Fruit fly (Drosophila melanogaster) whole organism, pupa: ENCODE results near the gene CG32032.
A peak's percentile ranks its signal among the peaks of the same experiment; 100 is the strongest.

ENCODE experiments used
- CG10348 ChIP-seq: fragments of 200-800 bp; sonication (Bioruptor generic); IDR thresholded peaks from 2 replicates; pipeline ENCODE4 v1.3.6; 2022; ENCODE audit warnings: missing biosample characterization, missing genetic modification characterization
- CG12605 ChIP-seq: fragments of 200-800 bp; sonication (Bioruptor generic); IDR thresholded peaks from 2 replicates; pipeline ENCODE4 v1.3.6; 2022; ENCODE audit warnings: missing biosample characterization, missing genetic modification characterization
- CG13204 ChIP-seq: fragments of 200-800 bp; sonication (Bioruptor generic); optimal IDR thresholded peaks from 2 replicates; lab custom pipeline; 2018; ENCODE audit warnings: missing biosample characterization, mild to moderate bottlenecking, missing genetic modification characterization, moderate library complexity
- CG14655 ChIP-seq: fragments of 200-800 bp; sonication (Bioruptor generic); optimal IDR thresholded peaks from 3 replicates; lab custom pipeline; 2017; ENCODE audit warnings: mild to moderate bottlenecking, missing biosample characterization, missing genetic modification reagents, missing genetic modification characterization
- CG15710 ChIP-seq: fragments of 200-800 bp; sonication (Bioruptor generic); optimal IDR thresholded peaks from 2 replicates; lab custom pipeline; 2018; ENCODE audit warnings: missing biosample characterization, mild to moderate bottlenecking, missing genetic modification characterization, moderate library complexity
- CG17806 ChIP-seq: fragments of 200-800 bp; sonication (Bioruptor generic); optimal IDR thresholded peaks from 2 replicates; lab custom pipeline; 2018; ENCODE audit warnings: missing biosample characterization, mild to moderate bottlenecking, missing genetic modification characterization, moderate library complexity
- CG32121 ChIP-seq: fragments of 200-800 bp; sonication (Bioruptor generic); IDR thresholded peaks from 2 replicates; pipeline ENCODE4 v1.3.6; 2022; ENCODE audit warnings: missing biosample characterization, missing genetic modification characterization
- CG34367 ChIP-seq: fragments of 200-800 bp; sonication (Bioruptor generic); optimal IDR thresholded peaks from 2 replicates; lab custom pipeline; 2018; ENCODE audit warnings: missing biosample characterization, mild to moderate bottlenecking, missing genetic modification characterization
- CG4496 ChIP-seq: fragments of 200-800 bp; sonication (Bioruptor generic); IDR thresholded peaks from 3 replicates; pipeline ENCODE4 v1.3.6; 2022; ENCODE audit warnings: missing biosample characterization, missing genetic modification characterization
- CG8159 ChIP-seq: fragments of 200-800 bp; sonication (Bioruptor generic); optimal IDR thresholded peaks from 3 replicates; lab custom pipeline; 2018; ENCODE audit warnings: missing biosample characterization, mild to moderate bottlenecking, missing genetic modification characterization, moderate library complexity
- CG8301 ChIP-seq: fragments of 200-800 bp; sonication (Bioruptor generic); optimal IDR thresholded peaks from 2 replicates; lab custom pipeline; 2018; ENCODE audit warnings: missing biosample characterization, mild to moderate bottlenecking, missing genetic modification characterization
- CG9948 ChIP-seq: fragments of 200-800 bp; sonication (Bioruptor generic); optimal IDR thresholded peaks from 2 replicates; lab custom pipeline; 2018; ENCODE audit warnings: missing biosample characterization, mild to moderate bottlenecking, missing genetic modification characterization, moderate library complexity
- D1 ChIP-seq: fragments of 200-800 bp; sonication (Bioruptor generic); optimal IDR thresholded peaks from 2 replicates; lab custom pipeline; 2018; ENCODE audit warnings: missing biosample characterization, mild to moderate bottlenecking, missing genetic modification characterization, moderate library complexity
- EcR ChIP-seq: fragments of 200-800 bp; sonication (Bioruptor generic); optimal IDR thresholded peaks from 3 replicates; lab custom pipeline; 2019; ENCODE audit warnings: missing biosample characterization, missing genetic modification characterization, mild to moderate bottlenecking, moderate library complexity, missing genetic modification reagents
- Ets98B ChIP-seq: fragments of 200-800 bp; sonication (Bioruptor generic); IDR thresholded peaks from 2 replicates; pipeline ENCODE4 v1.3.6; 2022; ENCODE audit warnings: missing biosample characterization, missing genetic modification characterization
- Pif1A ChIP-seq: fragments of 200-800 bp; sonication (Bioruptor generic); optimal IDR thresholded peaks from 3 replicates; lab custom pipeline; 2016; ENCODE audit warnings: missing biosample characterization, missing genetic modification characterization
- Pif1B ChIP-seq: fragments of 200-800 bp; sonication (Bioruptor generic); optimal IDR thresholded peaks from 3 replicates; lab custom pipeline; 2016; ENCODE audit warnings: missing biosample characterization, missing genetic modification characterization
- Snoo ChIP-seq: fragments of 200-800 bp; sonication (Bioruptor generic); optimal IDR thresholded peaks from 3 replicates; lab custom pipeline; 2017; ENCODE audit warnings: missing biosample characterization, mild to moderate bottlenecking, missing genetic modification characterization, inconsistent platforms
- fd96Ca ChIP-seq: fragments of 200-800 bp; sonication (Bioruptor generic); IDR thresholded peaks from 3 replicates; pipeline ENCODE4 v1.3.6; 2022; ENCODE audit warnings: missing biosample characterization, missing genetic modification characterization
- gl ChIP-seq: fragments of 200-800 bp; sonication (Bioruptor generic); optimal IDR thresholded peaks from 2 replicates; lab custom pipeline; 2018; ENCODE audit warnings: missing biosample characterization, mild to moderate bottlenecking, missing genetic modification characterization
- rn ChIP-seq: fragments of 200-800 bp; sonication (Bioruptor generic); IDR thresholded peaks from 2 replicates; pipeline ENCODE4 v1.3.6; 2022; ENCODE audit warnings: missing biosample characterization, missing genetic modification characterization

Gene CG32032

dm6 chr3L:9047062-9047461 lies 45.8 kb upstream of the CG32032 start, which contains the start of gene Argk2:
Argk2 (plus strand) TSS chr3L:9047439.
- peak; percentile 55; the same call in 2 of the 3 replicates for TF ChIP-seq CG4496
- no peak for TF ChIP-seq CG15710 (tag; lab: Kevin White, UChicago)

- no peak for TF ChIP-seq CG17806
- no peak for TF ChIP-seq gl (tag; lab: Kevin White, UChicago)
- TF ChIP-seq CG15710 (tag; lab: Kevin White, UChicago): no peak
- no peak for TF ChIP-seq Ets98B (GFP tag; lab: Robert Waterston, UW)
- TF ChIP-seq rn (GFP tag; lab: Robert Waterston, UW): no peak
- TF ChIP-seq Pif1B (GFP tag; lab: Kevin White, UChicago): no peak
- TF ChIP-seq D1 (tag; lab: Kevin White, UChicago): no peak
- TF ChIP-seq fd96Ca (GFP tag; lab: Robert Waterston, UW): no peak
- no peak for TF ChIP-seq CG10348
- no peak for TF ChIP-seq CG13204
- TF ChIP-seq Pif1A: no peak
- no peak for TF ChIP-seq CG8301 (tag; lab: Kevin White, UChicago)
- no peak for TF ChIP-seq EcR (GFP tag; lab: Kevin White, UChicago)
- no peak for TF ChIP-seq CG34367
- no peak for TF ChIP-seq CG4496
- TF ChIP-seq CG9948 (tag; lab: Kevin White, UChicago): no peak
- no peak for TF ChIP-seq CG12605 (GFP tag; lab: Robert Waterston, UW)
Measured at dm6 chr3L:9050447-9051069, 42.3 kb upstream of the CG32032 start.

dm6 chr3L:9051830-9052259 lies 41.0 kb upstream of the CG32032 start:
- TF ChIP-seq rn (GFP tag; lab: Robert Waterston, UW) (no peak), CG17806 (no peak), Pif1A (no peak), Ets98B (GFP tag; lab: Robert Waterston, UW) (no peak), CG9948 (tag; lab: Kevin White, UChicago) (no peak), CG14655 (GFP tag; lab: Kevin White, UChicago) (no peak), CG12605 (GFP tag; lab: Robert Waterston, UW) (no peak), fd96Ca (GFP tag; lab: Robert Waterston, UW) (no peak)

- no peak for TF ChIP-seq CG15710 (tag; lab: Kevin White, UChicago)
- TF ChIP-seq CG8159 (tag; lab: Kevin White, UChicago): no peak
- no peak for TF ChIP-seq CG32121 (GFP tag; lab: Robert Waterston, UW)
- no peak for TF ChIP-seq CG9948 (tag; lab: Kevin White, UChicago)
- no peak for TF ChIP-seq Pif1A
- TF ChIP-seq rn (GFP tag; lab: Robert Waterston, UW): no peak
- TF ChIP-seq EcR (GFP tag; lab: Kevin White, UChicago): no peak
- no peak for TF ChIP-seq CG4496
- TF ChIP-seq CG10348: no peak
- no peak for TF ChIP-seq Snoo (tag; lab: Kevin White, UChicago)
- TF ChIP-seq D1 (tag; lab: Kevin White, UChicago): no peak
- no peak for TF ChIP-seq Pif1B (GFP tag; lab: Kevin White, UChicago)
- no peak for TF ChIP-seq fd96Ca (GFP tag; lab: Robert Waterston, UW)
- TF ChIP-seq CG14655 (GFP tag; lab: Kevin White, UChicago): no peak
- no peak for TF ChIP-seq Ets98B (GFP tag; lab: Robert Waterston, UW)
- no peak for TF ChIP-seq gl (tag; lab: Kevin White, UChicago)
- no peak for TF ChIP-seq CG34367
- TF ChIP-seq CG13204: no peak
- no peak for TF ChIP-seq CG8301 (tag; lab: Kevin White, UChicago)
Measured at dm6 chr3L:9052798-9053541, 39.9 kb upstream of the CG32032 start.

- TF ChIP-seq CG13204 (no peak), CG34367 (no peak), CG12605 (GFP tag; lab: Robert Waterston, UW) (no peak), CG17806 (no peak), gl (tag; lab: Kevin White, UChicago) (no peak)
Measured at dm6 chr3L:9054239-9054638, 38.6 kb upstream of the CG32032 start.

- no peak for TF ChIP-seq CG12605 (GFP tag; lab: Robert Waterston, UW)
- no peak for TF ChIP-seq CG34367
- TF ChIP-seq CG9948 (tag; lab: Kevin White, UChicago): no peak
- no peak for TF ChIP-seq CG10348
- TF ChIP-seq D1 (tag; lab: Kevin White, UChicago): no peak
- no peak for TF ChIP-seq EcR (GFP tag; lab: Kevin White, UChicago)
- TF ChIP-seq Pif1A: no peak
- TF ChIP-seq CG17806: no peak
- no peak for TF ChIP-seq fd96Ca (GFP tag; lab: Robert Waterston, UW)
Measured at dm6 chr3L:9054822-9055407, 37.9 kb upstream of the CG32032 start.
